Worm (Caenorhabditis elegans) whole organism, young adult: ENCODE data around the gene F45H10.2.

ENCODE experiments used
- B0035.1 ChIP-seq: sonication (generic microtip); optimal IDR thresholded peaks from 2 replicates; lab custom pipeline; 2016; ENCODE audit warnings: missing genetic modification characterization, mild to moderate bottlenecking, missing compliant biosample characterization, missing genotype, missing genetic modification reagents
- B0261.1 ChIP-seq: sonication (generic microtip); optimal IDR thresholded peaks from 2 replicates; lab custom pipeline; 2016; ENCODE audit warnings: mild to moderate bottlenecking, missing genetic modification characterization, moderate library complexity, missing compliant biosample characterization
- B0336.3 ChIP-seq: fragments of 200-800 bp; sonication (Bioruptor generic); IDR thresholded peaks from 2 replicates; pipeline ENCODE4 v1.3.6; 2022; ENCODE audit warnings: missing genetic modification characterization, missing compliant biosample characterization
- D2030.7 ChIP-seq: fragments of 200-800 bp; sonication (Bioruptor generic); IDR thresholded peaks from 2 replicates; pipeline ENCODE4 v1.3.6; 2022; ENCODE audit warnings: missing genetic modification reagents, missing genetic modification characterization, missing compliant biosample characterization
- F22D6.2 ChIP-seq: sonication (generic microtip); optimal IDR thresholded peaks from 2 replicates; lab custom pipeline; 2016; ENCODE audit warnings: mild to moderate bottlenecking, missing genetic modification characterization, missing compliant biosample characterization
- F23B12.7 ChIP-seq: sonication (generic microtip); optimal IDR thresholded peaks from 2 replicates; lab custom pipeline; 2017; ENCODE audit warnings: missing genetic modification characterization, mild to moderate bottlenecking, missing compliant biosample characterization, antibody characterized with exemption, moderate library complexity; ENCODE audit not compliant: insufficient read depth
- F39B2.1 ChIP-seq: fragments of 200-800 bp; sonication (Bioruptor generic); IDR thresholded peaks from 2 replicates; pipeline ENCODE4 v1.3.6; 2022; ENCODE audit warnings: missing genetic modification reagents, missing genetic modification characterization, missing compliant biosample characterization
- Y53F4B.3 ChIP-seq: fragments of 200-800 bp; sonication (Bioruptor generic); IDR thresholded peaks from 2 replicates; pipeline ENCODE4 v1.3.6; 2022; ENCODE audit warnings: missing genetic modification reagents, missing genetic modification characterization, missing compliant biosample characterization
- Y56A3A.18 ChIP-seq: fragments of 200-800 bp; sonication (Bioruptor generic); IDR thresholded peaks from 2 replicates; pipeline ENCODE4 v1.3.6; 2022; ENCODE audit warnings: missing genetic modification reagents, missing genetic modification characterization, missing compliant biosample characterization
- Y79H2A.3 ChIP-seq: fragments of 200-800 bp; sonication (Bioruptor generic); conservative IDR thresholded peaks from 2 replicates; pipeline ENCODE4 v1.3.6; 2022; ENCODE audit warnings: missing genetic modification reagents, missing genetic modification characterization, missing compliant biosample characterization
- akir-1 ChIP-seq: fragments of 200-800 bp; sonication (Bioruptor generic); optimal IDR thresholded peaks from 2 replicates; lab custom pipeline; 2018; ENCODE audit warnings: mild to moderate bottlenecking, missing genetic modification characterization, moderate library complexity, missing compliant biosample characterization
- ama-1 ChIP-seq, 3 experiments: fragments of 150-350 bp in 1 of 3; sonication (generic microtip) in 2 of 3; optimal IDR thresholded peaks; 2 replicates each; lab custom pipeline; 2014 to 2018; ENCODE audit warnings: missing biosample characterization in 2 of 3, missing genetic modification characterization in 2 of 3, missing genetic modification reagents in 2 of 3
- atf-7 ChIP-seq: sonication (generic microtip); optimal IDR thresholded peaks from 2 replicates; lab custom pipeline; 2017; ENCODE audit warnings: mild to moderate bottlenecking, missing genetic modification characterization, missing compliant biosample characterization
- attf-5 ChIP-seq: fragments of 200-800 bp; sonication (Bioruptor generic); optimal IDR thresholded peaks from 2 replicates; lab custom pipeline; 2018; ENCODE audit warnings: mild to moderate bottlenecking, missing genetic modification characterization, missing compliant biosample characterization
- attf-6 ChIP-seq: fragments of 200-800 bp; sonication (Bioruptor generic); IDR thresholded peaks from 2 replicates; pipeline ENCODE4 v1.3.6; 2022; ENCODE audit warnings: missing genetic modification reagents, missing genetic modification characterization, missing compliant biosample characterization
- bed-1 ChIP-seq: fragments of 200-800 bp; sonication (Bioruptor generic); IDR thresholded peaks from 2 replicates; pipeline ENCODE4 v1.3.6; 2022; ENCODE audit warnings: missing genetic modification reagents, missing genetic modification characterization, missing compliant biosample characterization
- cebp-2 ChIP-seq: fragments of 200-800 bp; sonication (Bioruptor generic); IDR thresholded peaks from 2 replicates; pipeline ENCODE4 v1.3.6; 2022; ENCODE audit warnings: missing genetic modification characterization, missing compliant biosample characterization
- ceh-100 ChIP-seq: fragments of 200-800 bp; sonication (Bioruptor generic); IDR thresholded peaks from 2 replicates; pipeline ENCODE4 v1.3.6; 2022; ENCODE audit warnings: missing genetic modification reagents, missing genetic modification characterization, missing compliant biosample characterization
- ceh-58 ChIP-seq: fragments of 200-800 bp; sonication (Bioruptor generic); IDR thresholded peaks from 2 replicates; pipeline ENCODE4 v1.3.6; 2022; ENCODE audit warnings: missing genetic modification characterization, missing compliant biosample characterization
- ceh-79 ChIP-seq: sonication (generic microtip); optimal IDR thresholded peaks from 2 replicates; lab custom pipeline; 2017; ENCODE audit warnings: mild to moderate bottlenecking, missing genetic modification characterization, missing compliant biosample characterization
- dpff-1 ChIP-seq: sonication (generic microtip); optimal IDR thresholded peaks from 2 replicates; lab custom pipeline; 2017; ENCODE audit warnings: mild to moderate bottlenecking, missing genetic modification characterization, missing compliant biosample characterization
- dpl-1 ChIP-seq: fragments of 150-350 bp; optimal IDR thresholded peaks from 2 replicates; lab custom pipeline; 2014; ENCODE audit warnings: missing biosample characterization, missing genetic modification reagents, missing genetic modification characterization
- him-1 ChIP-seq: sonication (generic microtip); optimal IDR thresholded peaks from 2 replicates; lab custom pipeline; 2016; ENCODE audit warnings: missing genotype, missing genetic modification reagents, missing genetic modification characterization, missing compliant biosample characterization
- hlh-12 ChIP-seq: sonication (generic microtip); optimal IDR thresholded peaks from 2 replicates; lab custom pipeline; 2016; ENCODE audit warnings: missing genetic modification characterization, missing compliant biosample characterization
- hlh-26 ChIP-seq: fragments of 200-800 bp; sonication (Bioruptor generic); conservative IDR thresholded peaks from 2 replicates; pipeline ENCODE4 v1.3.6; 2022; ENCODE audit warnings: missing genetic modification reagents, missing genetic modification characterization, missing compliant biosample characterization
- lag-1 ChIP-seq: fragments of 200-800 bp; sonication (Bioruptor generic); IDR thresholded peaks from 2 replicates; pipeline ENCODE4 v1.3.6; 2022; ENCODE audit warnings: missing genetic modification reagents, missing genetic modification characterization, missing compliant biosample characterization
- let-607 ChIP-seq, 2 experiments: fragments of 200-800 bp in 1 of 2; sonication (Bioruptor generic) in 1 of 2; sonication (generic microtip) in 1 of 2; optimal IDR thresholded peaks; 2 replicates each; lab custom pipeline; 2016 to 2018; ENCODE audit warnings: mild to moderate bottlenecking in 2 of 2, missing compliant biosample characterization in 2 of 2, missing genetic modification characterization in 2 of 2, moderate library complexity in 2 of 2, missing genotype in 1 of 2
- lin-35 ChIP-seq, 3 experiments: fragments of 150-350 bp in 2 of 3; sonication (generic microtip) in 1 of 3; optimal IDR thresholded peaks; 2 replicates each; lab custom pipeline; 2014 to 2018; ENCODE audit warnings: missing biosample characterization in 3 of 3, missing genetic modification characterization in 3 of 3, missing genetic modification reagents in 3 of 3
- lin-40 ChIP-seq: sonication (generic microtip); optimal IDR thresholded peaks from 2 replicates; lab custom pipeline; 2016; ENCODE audit warnings: missing genetic modification characterization, mild to moderate bottlenecking, missing compliant biosample characterization, missing genotype, missing genetic modification reagents
- lsy-27 ChIP-seq: sonication (generic microtip); optimal IDR thresholded peaks from 2 replicates; lab custom pipeline; 2017; ENCODE audit warnings: missing genetic modification characterization, mild to moderate bottlenecking, missing compliant biosample characterization, antibody characterized with exemption, missing genotype, borderline replicate concordance; ENCODE audit not compliant: insufficient read depth
- madf-3 ChIP-seq: fragments of 200-800 bp; sonication (Bioruptor generic); IDR thresholded peaks from 2 replicates; pipeline ENCODE4 v1.3.6; 2022; ENCODE audit warnings: missing genetic modification reagents, missing genetic modification characterization, missing compliant biosample characterization
- mcd-1 ChIP-seq: fragments of 200-800 bp; sonication (Bioruptor generic); IDR thresholded peaks from 2 replicates; pipeline ENCODE4 v1.3.6; 2022; ENCODE audit warnings: missing genetic modification reagents, missing genetic modification characterization, missing compliant biosample characterization
- mes-4 ChIP-seq: sonication (generic microtip); optimal IDR thresholded peaks from 2 replicates; lab custom pipeline; 2016; ENCODE audit warnings: missing genotype, missing genetic modification characterization, missing compliant biosample characterization
- mxl-1 ChIP-seq: sonication (generic microtip); optimal IDR thresholded peaks from 2 replicates; lab custom pipeline; 2016; ENCODE audit warnings: missing genetic modification characterization, missing compliant biosample characterization
- nfya-1 ChIP-seq: sonication (generic microtip); optimal IDR thresholded peaks from 2 replicates; lab custom pipeline; 2017; ENCODE audit warnings: antibody characterized with exemption, missing compliant biosample characterization, missing genetic modification characterization, borderline replicate concordance; ENCODE audit not compliant: insufficient read depth
- nhr-120 ChIP-seq: fragments of 200-800 bp; sonication (Bioruptor generic); IDR thresholded peaks from 2 replicates; pipeline ENCODE4 v1.3.6; 2022; ENCODE audit warnings: missing genetic modification characterization, missing compliant biosample characterization
- nhr-27 ChIP-seq: fragments of 200-800 bp; sonication (Bioruptor generic); optimal IDR thresholded peaks from 2 replicates; lab custom pipeline; 2018; ENCODE audit warnings: mild to moderate bottlenecking, missing genetic modification characterization, moderate library complexity, missing compliant biosample characterization
- nhr-80 ChIP-seq: sonication (generic microtip); optimal IDR thresholded peaks from 2 replicates; lab custom pipeline; 2016; ENCODE audit warnings: missing genetic modification characterization, missing compliant biosample characterization
- pbrm-1 ChIP-seq: fragments of 200-800 bp; sonication (Bioruptor generic); IDR thresholded peaks from 2 replicates; pipeline ENCODE4 v1.3.6; 2022; ENCODE audit warnings: missing genetic modification reagents, missing genetic modification characterization, missing compliant biosample characterization
- pha-4 ChIP-seq: fragments of 150-350 bp; sonication (generic microtip); optimal IDR thresholded peaks from 2 replicates; lab custom pipeline; 2014; ENCODE audit warnings: missing biosample characterization, missing genetic modification reagents, missing genetic modification characterization
- rpc-1 ChIP-seq, 2 experiments: fragments of 150-350 bp in 1 of 2; sonication (generic microtip) in 1 of 2; optimal IDR thresholded peaks; 2 replicates each; lab custom pipeline; 2014 to 2018; ENCODE audit warnings: missing biosample characterization in 1 of 2, missing genetic modification characterization in 1 of 2, missing genetic modification reagents in 1 of 2, missing genotype in 1 of 2
- snpc-3.4 ChIP-seq: sonication (generic microtip); optimal IDR thresholded peaks from 2 replicates; lab custom pipeline; 2017; ENCODE audit warnings: missing genetic modification characterization, mild to moderate bottlenecking, missing compliant biosample characterization, antibody characterized with exemption, moderate library complexity, missing genotype, missing genetic modification reagents
- tbp1 ChIP-seq: fragments of 200-800 bp; sonication (Bioruptor generic); optimal IDR thresholded peaks from 2 replicates; lab custom pipeline; 2018; ENCODE audit warnings: mild to moderate bottlenecking, missing genetic modification characterization, missing compliant biosample characterization
- tlf-1 ChIP-seq: fragments of 200-800 bp; sonication (Bioruptor generic); optimal IDR thresholded peaks from 2 replicates; lab custom pipeline; 2018; ENCODE audit warnings: mild to moderate bottlenecking, missing genetic modification characterization, missing compliant biosample characterization
- zim-3 ChIP-seq: sonication (generic microtip); optimal IDR thresholded peaks from 2 replicates; lab custom pipeline; 2017; ENCODE audit warnings: mild to moderate bottlenecking, missing genetic modification characterization, moderate library complexity, missing compliant biosample characterization
- ztf-18 ChIP-seq: sonication (generic microtip); optimal IDR thresholded peaks from 2 replicates; lab custom pipeline; 2016; ENCODE audit warnings: missing genotype, mild to moderate bottlenecking, missing genetic modification characterization, missing compliant biosample characterization
- ztf-3 ChIP-seq: fragments of 200-800 bp; sonication (Bioruptor generic); optimal IDR thresholded peaks from 2 replicates; lab custom pipeline; 2018; ENCODE audit warnings: mild to moderate bottlenecking, missing genetic modification characterization, missing compliant biosample characterization
- ztf-6 ChIP-seq: fragments of 200-800 bp; sonication (Bioruptor generic); IDR thresholded peaks from 2 replicates; pipeline ENCODE4 v1.3.6; 2022; ENCODE audit warnings: missing genetic modification reagents, missing genetic modification characterization, missing compliant biosample characterization

Gene F45H10.2

ce11 chrII:13521977-13522404, 29.1 kb upstream of the F45H10.2 start (continued):
- TF ChIP-seq ama-1 (optimal IDR thresholded peaks at IDR 0.05; lab: Kevin White, UChicago): peak; percentile 54
- TF ChIP-seq ama-1 (GFP tag; optimal IDR thresholded peaks at IDR 0.05; lab: Kevin White, UChicago): peak in 1 of 2 experiments; percentile 27
- no peak for TF ChIP-seq lsy-27 (tag; lab: Kevin White, UChicago)
- TF ChIP-seq him-1: peak; percentile 99
- no peak for TF ChIP-seq lag-1 (GFP tag; lab: Robert Waterston, UW)
- TF ChIP-seq snpc-3.4 (tag; lab: Kevin White, UChicago): peak; percentile 97
- TF ChIP-seq F23B12.7 (tag; lab: Kevin White, UChicago): no peak
- no peak for TF ChIP-seq nhr-120 (GFP tag; lab: Robert Waterston, UW)
- TF ChIP-seq atf-7 (tag; lab: Kevin White, UChicago): no peak
- no peak for TF ChIP-seq hlh-26 (GFP tag; lab: Robert Waterston, UW)
- no peak for TF ChIP-seq ceh-58
- no peak for TF ChIP-seq ztf-18 (tag; lab: Kevin White, UChicago)
- no peak for TF ChIP-seq F39B2.1 (GFP tag; lab: Robert Waterston, UW)
- 0 out of 2 replicates have a peak, but pooled peaks have one; percentile 66 for TF ChIP-seq madf-3 (GFP tag; lab: Robert Waterston, UW)
- TF ChIP-seq B0336.3: peak; percentile 52; the same call in 1 of the 2 replicates
- no peak for TF ChIP-seq nfya-1 (tag; lab: Kevin White, UChicago)
- no peak for TF ChIP-seq nhr-80 (tag; lab: Kevin White, UChicago)
- no peak for TF ChIP-seq lin-35 (GFP tag; optimal IDR thresholded peaks at IDR 0.05; lab: Kevin White, UChicago)
- TF ChIP-seq ztf-6 (GFP tag; lab: Robert Waterston, UW): no peak
- no peak for TF ChIP-seq nhr-27
- peak; percentile 76 for TF ChIP-seq Y79H2A.3
- TF ChIP-seq let-607 (tag; optimal IDR thresholded peaks at IDR 0.05; lab: Kevin White, UChicago): no peak
- TF ChIP-seq tbp1 (GFP tag; lab: Kevin White, UChicago): peak; percentile 76
- no peak for TF ChIP-seq lin-40 (tag; lab: Kevin White, UChicago)
- no peak for TF ChIP-seq hlh-12 (tag; lab: Kevin White, UChicago)
- TF ChIP-seq akir-1: no peak
- no peak for TF ChIP-seq F22D6.2
- no peak for TF ChIP-seq tlf-1 (GFP tag; lab: Kevin White, UChicago)
- no peak for TF ChIP-seq B0035.1 (tag; lab: Kevin White, UChicago)
- no peak for TF ChIP-seq zim-3 (tag; lab: Kevin White, UChicago)
- TF ChIP-seq mes-4 (tag; lab: Kevin White, UChicago): no peak
- TF ChIP-seq dpff-1: no peak
- no peak for TF ChIP-seq attf-5
- peak; percentile 97 for TF ChIP-seq D2030.7 (GFP tag; lab: Robert Waterston, UW)
- peak; percentile 94 for TF ChIP-seq pbrm-1
- TF ChIP-seq rpc-1 (optimal IDR thresholded peaks at IDR 0.05; lab: Kevin White, UChicago): no peak
- TF ChIP-seq rpc-1 (tag; optimal IDR thresholded peaks at IDR 0.05; lab: Kevin White, UChicago): no peak
- 0 out of 2 replicates have a peak, but pooled peaks have one; percentile 15 for TF ChIP-seq Y53F4B.3 (GFP tag; lab: Robert Waterston, UW)
- no peak for TF ChIP-seq dpl-1
- TF ChIP-seq mxl-1: no peak
- no peak for TF ChIP-seq Y56A3A.18 (GFP tag; lab: Robert Waterston, UW)
- 0 out of 2 replicates have a peak, but pooled peaks have one; percentile 8 for TF ChIP-seq cebp-2 (GFP tag; lab: Robert Waterston, UW)
- TF ChIP-seq attf-6 (GFP tag; lab: Robert Waterston, UW): peak; percentile 96
- peak; percentile 54 for TF ChIP-seq ceh-100
- no peak for TF ChIP-seq ztf-3 (GFP tag; lab: Kevin White, UChicago)
- TF ChIP-seq bed-1 (GFP tag; lab: Robert Waterston, UW): no peak
- no peak for TF ChIP-seq B0261.1 (tag; lab: Kevin White, UChicago)
- no peak for TF ChIP-seq ceh-79
- peak; percentile 56 for TF ChIP-seq mcd-1 (GFP tag; lab: Robert Waterston, UW)
- no peak for TF ChIP-seq pha-4 (tag; lab: Kevin White, UChicago)
